Worm (Caenorhabditis elegans): Measurements from ENCODE around the gene Y40B10A.5.
"Not testable (repeated sequence)": the region's sequence is repeated elsewhere in the genome, so short reads cannot be mapped to it uniquely, and the experiment has no call there.

DNA sequence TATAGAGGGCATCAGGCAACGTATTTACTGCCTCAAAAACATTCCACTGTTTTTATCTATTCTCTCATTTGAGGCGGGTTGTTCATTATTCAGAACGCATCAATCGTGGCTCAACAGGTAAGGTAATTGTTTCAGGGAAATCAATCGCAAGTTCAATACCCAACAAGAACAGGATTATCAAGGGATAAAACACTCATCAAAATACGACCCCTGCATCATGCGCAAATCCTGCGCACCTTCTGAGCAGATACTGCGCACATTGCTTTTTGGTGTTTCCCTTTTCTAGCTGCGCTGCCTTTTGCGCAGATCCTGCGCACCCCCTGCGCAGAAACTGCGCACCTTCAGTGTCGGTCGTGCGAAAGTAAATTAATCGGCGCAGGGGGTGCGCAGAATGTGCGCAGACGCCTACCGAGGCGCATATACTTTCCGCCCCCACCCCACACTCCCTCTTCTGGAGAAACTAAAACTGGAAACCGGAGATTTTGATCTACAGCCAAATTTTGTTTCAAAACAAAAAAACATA is 40.0 kb upstream of the Y40B10A.5 start, which contains the start of gene F36F12.3:
- not testable (repeated sequence) for TF ChIP-seq ama-1 (optimal IDR thresholded peaks at IDR 0.05); pqm-1 (tag; optimal IDR thresholded peaks at IDR 0.05); hlh-13 (GFP tag; optimal IDR thresholded peaks at IDR 0.05); odd-2 (tag; optimal IDR thresholded peaks at IDR 0.05); pha-2 (tag; optimal IDR thresholded peaks at IDR 0.05); nhr-11 (tag; optimal IDR thresholded peaks at IDR 0.05); hlh-8 (tag; optimal IDR thresholded peaks at IDR 0.05); unc-3 (GFP tag; conservative IDR thresholded peaks at IDR 0.05); unc-3 (tag; optimal IDR thresholded peaks at IDR 0.05); dmd-4 (tag; optimal IDR thresholded peaks at IDR 0.05; ENCODE audit: borderline replicate concordance)

Measured in whole organism, late embryonic.